Worm (Caenorhabditis elegans) whole organism, L3 larva: ENCODE results near the gene F52C9.3.

Experiments used
- R02D3.7 ChIP-seq: fragments of 150-350 bp; optimal IDR thresholded peaks from 2 replicates; lab custom pipeline; 2014; ENCODE audit warnings: missing biosample characterization, missing genetic modification characterization
- ZK546.5 ChIP-seq: sonication (generic microtip); optimal IDR thresholded peaks from 2 replicates; lab custom pipeline; 2017; ENCODE audit warnings: missing biosample characterization, missing genetic modification characterization
- aly-2 ChIP-seq: fragments of 150-350 bp; optimal IDR thresholded peaks from 2 replicates; lab custom pipeline; 2014; ENCODE audit warnings: missing biosample characterization, missing genetic modification characterization
- ama-1 ChIP-seq: fragments of 150-350 bp; optimal IDR thresholded peaks from 2 replicates; lab custom pipeline; 2018
- ceh-16 ChIP-seq: sonication (generic microtip); optimal IDR thresholded peaks from 2 replicates; lab custom pipeline; 2017; ENCODE audit warnings: missing biosample characterization, missing genetic modification characterization
- ceh-28 ChIP-seq: fragments of 150-350 bp; optimal IDR thresholded peaks from 2 replicates; lab custom pipeline; 2014; ENCODE audit warnings: missing biosample characterization, missing genetic modification reagents, missing genetic modification characterization
- ceh-82 ChIP-seq: fragments of 150-350 bp; optimal IDR thresholded peaks from 2 replicates; lab custom pipeline; 2014; ENCODE audit warnings: missing biosample characterization, missing genetic modification characterization
- ceh-9 ChIP-seq: sonication (generic microtip); optimal IDR thresholded peaks from 2 replicates; lab custom pipeline; 2018; ENCODE audit warnings: missing biosample characterization, missing genetic modification characterization
- daf-12 ChIP-seq: fragments of 150-350 bp; optimal IDR thresholded peaks from 2 replicates; lab custom pipeline; 2014; ENCODE audit warnings: missing biosample characterization, missing genetic modification reagents, missing genetic modification characterization
- egl-27 ChIP-seq: sonication (generic microtip); optimal IDR thresholded peaks from 4 replicates; lab custom pipeline; 2017; ENCODE audit warnings: missing biosample characterization, missing genetic modification reagents, missing genetic modification characterization
- egl-5 ChIP-seq: fragments of 150-350 bp; optimal IDR thresholded peaks from 2 replicates; lab custom pipeline; 2017; ENCODE audit warnings: missing biosample characterization, missing genetic modification reagents, missing genetic modification characterization, inconsistent platforms
- elt-1 ChIP-seq: fragments of 150-350 bp; optimal IDR thresholded peaks from 2 replicates; lab custom pipeline; 2014; ENCODE audit warnings: missing biosample characterization, missing genetic modification characterization
- elt-2 ChIP-seq: sonication (generic microtip); optimal IDR thresholded peaks from 2 replicates; lab custom pipeline; 2016; ENCODE audit warnings: missing genetic modification reagents, mild to moderate bottlenecking, missing genetic modification characterization, missing compliant biosample characterization
- elt-3 ChIP-seq, 3 experiments: fragments of 150-350 bp in 1 of 3; sonication (generic microtip) in 2 of 3; optimal IDR thresholded peaks; 2 replicates in 2 of 3; 4 replicates in 1 of 3; lab custom pipeline; 2014 to 2017; ENCODE audit warnings: missing biosample characterization in 3 of 3, missing genetic modification characterization in 3 of 3
- eor-1 ChIP-seq, 2 experiments: fragments of 150-350 bp; optimal IDR thresholded peaks; 2 replicates each; lab custom pipeline; 2014 to 2018; ENCODE audit warnings: missing biosample characterization in 2 of 2, missing genetic modification characterization in 2 of 2
- fkh-10 ChIP-seq: sonication (generic microtip); optimal IDR thresholded peaks from 2 replicates; lab custom pipeline; 2017; ENCODE audit warnings: missing biosample characterization, missing genetic modification reagents, missing genetic modification characterization
- fos-1 ChIP-seq: fragments of 150-350 bp; optimal IDR thresholded peaks from 2 replicates; lab custom pipeline; 2014; ENCODE audit warnings: missing biosample characterization, missing genetic modification characterization
- hmg-11 ChIP-seq: sonication (generic microtip); optimal IDR thresholded peaks from 2 replicates; lab custom pipeline; 2016; ENCODE audit warnings: missing genetic modification characterization, missing compliant biosample characterization
- jun-1 ChIP-seq: fragments of 150-350 bp; optimal IDR thresholded peaks from 2 replicates; lab custom pipeline; 2014; ENCODE audit warnings: missing biosample characterization, missing genetic modification reagents, missing genetic modification characterization
- lin-15B ChIP-seq: fragments of 150-350 bp; optimal IDR thresholded peaks from 2 replicates; lab custom pipeline; 2014; ENCODE audit warnings: missing biosample characterization, missing genetic modification characterization
- lin-39 ChIP-seq: fragments of 150-350 bp; optimal IDR thresholded peaks from 2 replicates; lab custom pipeline; 2018; ENCODE audit warnings: missing biosample characterization, missing genetic modification reagents, missing genetic modification characterization
- lsy-12 ChIP-seq: sonication (generic microtip); optimal IDR thresholded peaks from 2 replicates; lab custom pipeline; 2016; ENCODE audit warnings: mild to moderate bottlenecking, missing genetic modification characterization, missing compliant biosample characterization
- mdl-1 ChIP-seq: fragments of 150-350 bp; optimal IDR thresholded peaks from 2 replicates; lab custom pipeline; 2014; ENCODE audit warnings: missing biosample characterization, missing genetic modification characterization
- mml-1 ChIP-seq: fragments of 150-350 bp; sonication (generic microtip); optimal IDR thresholded peaks from 3 replicates; lab custom pipeline; 2014; ENCODE audit warnings: missing biosample characterization, missing genetic modification characterization
- nfya-1 ChIP-seq: sonication (generic microtip); optimal IDR thresholded peaks from 2 replicates; lab custom pipeline; 2017; ENCODE audit warnings: missing genetic modification characterization, mild to moderate bottlenecking, missing compliant biosample characterization, antibody characterized with exemption, moderate library complexity; ENCODE audit not compliant: insufficient read depth
- nhr-11 ChIP-seq: fragments of 150-350 bp; optimal IDR thresholded peaks from 2 replicates; lab custom pipeline; 2014; ENCODE audit warnings: missing biosample characterization, missing genetic modification characterization
- nhr-12 ChIP-seq: fragments of 150-350 bp; optimal IDR thresholded peaks from 2 replicates; lab custom pipeline; 2014; ENCODE audit warnings: missing biosample characterization, missing genetic modification characterization
- nhr-23 ChIP-seq: fragments of 150-350 bp; optimal IDR thresholded peaks from 2 replicates; lab custom pipeline; 2014; ENCODE audit warnings: missing biosample characterization, missing genetic modification reagents, missing genetic modification characterization
- nhr-237 ChIP-seq: fragments of 150-350 bp; optimal IDR thresholded peaks from 2 replicates; lab custom pipeline; 2014; ENCODE audit warnings: missing biosample characterization, missing genetic modification characterization
- nhr-25 ChIP-seq: sonication (generic microtip); optimal IDR thresholded peaks from 2 replicates; lab custom pipeline; 2017; ENCODE audit warnings: missing biosample characterization, missing genetic modification characterization
- nhr-28 ChIP-seq: fragments of 150-350 bp; optimal IDR thresholded peaks from 2 replicates; lab custom pipeline; 2014; ENCODE audit warnings: missing biosample characterization, missing genetic modification characterization
- nhr-43 ChIP-seq: sonication (generic microtip); optimal IDR thresholded peaks from 2 replicates; lab custom pipeline; 2016; ENCODE audit warnings: mild to moderate bottlenecking, missing genetic modification characterization, missing compliant biosample characterization; ENCODE audit not compliant: poor library complexity, severe bottlenecking
- nhr-67 ChIP-seq: fragments of 150-350 bp; optimal IDR thresholded peaks from 2 replicates; lab custom pipeline; 2014; ENCODE audit warnings: missing biosample characterization, missing genetic modification characterization
- nhr-76 ChIP-seq: fragments of 150-350 bp; sonication (generic microtip); optimal IDR thresholded peaks from 5 replicates; lab custom pipeline; 2014; ENCODE audit warnings: missing biosample characterization, missing genetic modification characterization
- nhr-77 ChIP-seq: fragments of 150-350 bp; optimal IDR thresholded peaks from 2 replicates; lab custom pipeline; 2014; ENCODE audit warnings: missing biosample characterization, missing genetic modification characterization
- pha-4 ChIP-seq: fragments of 150-350 bp; optimal IDR thresholded peaks from 2 replicates; lab custom pipeline; 2014; ENCODE audit warnings: missing biosample characterization, missing genetic modification reagents, missing genetic modification characterization
- pqm-1 ChIP-seq: fragments of 150-350 bp; optimal IDR thresholded peaks from 2 replicates; lab custom pipeline; 2017; ENCODE audit warnings: missing biosample characterization, missing genetic modification characterization, inconsistent platforms
- sea-2 ChIP-seq: fragments of 150-350 bp; sonication (generic microtip); optimal IDR thresholded peaks from 4 replicates; lab custom pipeline; 2014; ENCODE audit warnings: missing biosample characterization, missing genetic modification reagents, missing genetic modification characterization
- skn-1 ChIP-seq: fragments of 150-350 bp; optimal IDR thresholded peaks from 2 replicates; lab custom pipeline; 2014; ENCODE audit warnings: missing biosample characterization, missing genetic modification characterization
- snpc-4 ChIP-seq: fragments of 150-350 bp; optimal IDR thresholded peaks from 2 replicates; lab custom pipeline; 2014; ENCODE audit warnings: missing biosample characterization, missing genetic modification characterization
- tbx-2 ChIP-seq: sonication (generic microtip); optimal IDR thresholded peaks from 2 replicates; lab custom pipeline; 2016; ENCODE audit warnings: mild to moderate bottlenecking, missing genetic modification characterization, missing compliant biosample characterization
- unc-39 ChIP-seq: sonication (generic microtip); optimal IDR thresholded peaks from 4 replicates; lab custom pipeline; 2017; ENCODE audit warnings: missing biosample characterization, missing genetic modification characterization
- unc-62 ChIP-seq: fragments of 150-350 bp; sonication (generic microtip); optimal IDR thresholded peaks from 4 replicates; lab custom pipeline; 2014; ENCODE audit warnings: missing biosample characterization, missing genetic modification reagents, missing genetic modification characterization
- zag-1 ChIP-seq: fragments of 150-350 bp; optimal IDR thresholded peaks from 2 replicates; lab custom pipeline; 2014; ENCODE audit warnings: missing biosample characterization, missing genetic modification characterization
- ztf-11 ChIP-seq: fragments of 150-350 bp; optimal IDR thresholded peaks from 2 replicates; lab custom pipeline; 2014; ENCODE audit warnings: missing biosample characterization, missing genetic modification characterization
- ztf-4 ChIP-seq: fragments of 150-350 bp; optimal IDR thresholded peaks from 2 replicates; lab custom pipeline; 2014; ENCODE audit warnings: missing biosample characterization, missing genetic modification characterization

The F52C9.3 gene

DNA sequence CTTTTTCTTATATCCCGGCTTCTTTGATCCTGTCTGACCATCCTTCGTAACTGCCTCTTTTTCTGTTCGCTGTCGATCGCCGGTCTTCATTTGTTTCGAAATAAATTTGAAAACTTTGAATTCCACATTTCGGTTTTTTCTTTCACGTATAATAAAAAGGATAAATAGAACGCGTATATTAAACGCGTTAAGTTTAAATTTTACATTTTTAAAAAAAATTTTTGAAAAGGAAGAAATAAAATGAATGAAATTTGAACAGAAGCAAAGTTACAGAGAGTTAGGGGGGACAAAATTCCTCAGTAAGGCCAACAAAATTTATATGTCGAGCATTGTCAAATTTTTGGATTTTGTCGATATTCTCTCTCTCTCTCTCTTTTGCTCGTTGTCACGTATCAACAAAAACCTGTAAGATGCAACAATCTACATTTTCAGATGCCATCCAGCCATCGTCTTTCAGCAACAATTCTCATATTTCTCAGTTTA lies 19.9 kb upstream of the F52C9.3 start, which contains the start of the genes T15B12.2 and F52C9.5:
Gene T15B12.2, minus strand, starts transcription at position 101 of the 483 bp plus-strand sequence.
Gene F52C9.5, plus strand, starts transcription at position 433 of the 483 bp plus-strand sequence.
- TF ChIP-seq elt-2 (tag; lab: Kevin White, UChicago) (no peak), skn-1 (no peak), nhr-237 (tag; lab: Kevin White, UChicago) (no peak), ama-1 (no peak), eor-1 (tag; optimal IDR thresholded peaks at IDR 0.05; lab: Kevin White, UChicago) (no peak), ceh-9 (tag; lab: Kevin White, UChicago) (no peak), fkh-10 (GFP tag; lab: Kevin White, UChicago) (no peak), ztf-11 (no peak), jun-1 (no peak)
- TF ChIP-seq, all 47 proteins: peak for 0

DNA sequence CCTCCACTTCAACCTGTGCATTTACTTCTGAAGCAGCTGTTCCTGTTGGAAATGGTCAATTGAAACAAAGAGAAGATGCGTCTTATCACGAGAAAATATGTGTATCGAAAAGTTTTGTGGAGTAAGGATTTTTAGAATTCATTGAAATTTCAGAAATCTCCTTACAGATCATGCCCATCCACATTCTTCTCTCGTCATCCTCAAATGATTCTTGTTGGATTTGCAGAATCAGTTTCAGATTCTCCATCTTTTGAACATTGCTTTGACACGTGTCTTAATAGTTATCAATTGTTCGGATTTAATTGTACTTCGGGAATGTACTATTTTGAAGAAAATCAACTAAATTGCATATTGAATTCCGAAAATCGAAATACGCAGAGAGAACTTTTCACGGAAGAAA lies 17.6 kb upstream of the F52C9.3 start:
- TF ChIP-seq lin-39 (tag; lab: Kevin White, UChicago) (no peak), fos-1 (tag; lab: Kevin White, UChicago) (no peak), eor-1 (tag; optimal IDR thresholded peaks at IDR 0.05; lab: Kevin White, UChicago) (no peak), nfya-1 (tag; lab: Kevin White, UChicago) (no peak), hmg-11 (tag; lab: Kevin White, UChicago) (no peak), lin-15B (no peak), pha-4 (tag; lab: Kevin White, UChicago) (no peak), lsy-12 (tag; lab: Kevin White, UChicago) (no peak), zag-1 (tag; lab: Kevin White, UChicago) (no peak), egl-5 (tag; lab: Kevin White, UChicago) (no peak), ceh-16 (tag; lab: Kevin White, UChicago) (no peak), nhr-11 (tag; lab: Kevin White, UChicago) (no peak)

DNA sequence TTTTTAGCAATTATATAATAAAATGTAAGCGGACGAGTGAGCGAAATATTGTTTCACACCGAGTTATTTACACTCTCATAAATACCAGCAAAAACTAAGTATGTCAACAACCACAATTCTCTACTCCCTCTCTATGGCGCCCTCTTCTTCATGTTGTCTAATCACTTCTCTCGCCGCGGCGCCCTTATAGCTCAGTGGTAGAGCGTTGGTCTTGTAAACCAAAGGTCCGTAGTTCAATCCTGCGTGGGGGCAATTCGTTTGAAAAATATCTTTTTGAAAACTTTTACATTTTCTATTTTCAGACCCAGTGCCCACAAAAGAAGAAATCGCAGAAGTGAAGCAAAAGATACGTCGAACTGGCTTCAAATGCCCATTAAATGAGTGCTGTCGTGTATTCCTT lies 16.0 kb upstream of the F52C9.3 start:
- TF ChIP-seq ceh-28 (tag; lab: Kevin White, UChicago) (no peak), egl-27 (tag; lab: Kevin White, UChicago) (peak; percentile 21), elt-2 (tag; lab: Kevin White, UChicago) (peak; percentile 27), pqm-1 (no peak), ztf-11 (no peak), pha-4 (tag; lab: Kevin White, UChicago) (peak; percentile 88), ceh-16 (tag; lab: Kevin White, UChicago) (no peak), nhr-76 (tag; lab: Kevin White, UChicago) (no peak), mdl-1 (tag; lab: Kevin White, UChicago) (no peak), nhr-67 (tag; lab: Kevin White, UChicago) (no peak), ama-1 (no peak), mml-1 (tag; lab: Kevin White, UChicago) (no peak), nhr-28 (no peak), fos-1 (tag; lab: Kevin White, UChicago) (no peak), tbx-2 (tag; lab: Kevin White, UChicago) (peak; percentile 60), egl-5 (tag; lab: Kevin White, UChicago) (no peak), skn-1 (peak; percentile 23), nhr-237 (tag; lab: Kevin White, UChicago) (no peak), R02D3.7 (tag; lab: Kevin White, UChicago) (peak; percentile 20), eor-1 (tag; optimal IDR thresholded peaks at IDR 0.05; lab: Kevin White, UChicago) (no peak), unc-62 (no peak), nhr-12 (tag; lab: Kevin White, UChicago) (no peak), unc-39 (tag; lab: Kevin White, UChicago) (no peak), ceh-9 (tag; lab: Kevin White, UChicago) (no peak), daf-12 (no peak), elt-3 (tag; optimal IDR thresholded peaks at IDR 0.05; lab: Kevin White, UChicago) (no peak), sea-2 (GFP tag; lab: Kevin White, UChicago) (no peak), jun-1 (no peak), aly-2 (tag; lab: Kevin White, UChicago) (no peak), nfya-1 (tag; lab: Kevin White, UChicago) (peak; percentile 40), nhr-11 (tag; lab: Kevin White, UChicago) (no peak), nhr-23 (tag; lab: Kevin White, UChicago) (peak; percentile 23), nhr-25 (tag; lab: Kevin White, UChicago) (peak; percentile 32), zag-1 (tag; lab: Kevin White, UChicago) (no peak), snpc-4 (no peak), nhr-43 (peak; percentile 81), ZK546.5 (no peak), elt-1 (tag; lab: Kevin White, UChicago) (no peak), ztf-4 (tag; lab: Kevin White, UChicago) (peak; percentile 15), nhr-77 (tag; lab: Kevin White, UChicago) (no peak), hmg-11 (tag; lab: Kevin White, UChicago) (peak; percentile 87), lin-39 (tag; lab: Kevin White, UChicago) (no peak), lin-15B (peak; percentile 31), lsy-12 (tag; lab: Kevin White, UChicago) (peak; percentile 63), fkh-10 (GFP tag; lab: Kevin White, UChicago) (no peak), ceh-82 (tag; lab: Kevin White, UChicago) (peak; percentile 11)
